Worm (Caenorhabditis elegans): Measurements from ENCODE around the gene H25K10.4.

Gene H25K10.4

DNA sequence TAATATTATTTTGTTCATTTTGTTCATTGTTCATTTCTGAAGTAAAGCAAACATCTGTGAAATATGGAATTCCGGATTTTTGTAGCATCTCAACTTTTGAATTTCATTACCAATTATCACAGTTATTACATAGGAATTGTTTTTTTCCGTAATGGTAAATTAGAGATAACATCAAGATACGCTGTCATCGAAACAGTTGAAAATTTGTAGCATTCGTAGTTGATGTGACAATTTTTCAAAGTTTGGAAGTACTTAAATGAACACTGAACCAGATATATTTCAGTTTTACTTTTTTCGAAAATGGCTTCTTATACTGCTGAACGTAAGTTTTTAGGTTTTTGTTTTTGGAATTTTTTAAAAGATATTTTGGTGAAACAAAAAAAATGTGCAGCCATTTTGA is at the start of gene H25K10.4:
H25K10.4 (plus strand) TSS at position 301 of the 400 bp plus-strand sequence.
- TF ChIP-seq elt-2 (tag; optimal IDR thresholded peaks at IDR 0.05) (no peak), blmp-1 (tag; optimal IDR thresholded peaks at IDR 0.05) (no peak), nhr-76 (tag; optimal IDR thresholded peaks at IDR 0.05) (no peak), dsc-1 (tag; optimal IDR thresholded peaks at IDR 0.05) (no peak), mep-1 (tag; optimal IDR thresholded peaks at IDR 0.05) (no peak), lsy-2 (tag; optimal IDR thresholded peaks at IDR 0.05) (no peak), fkh-10 (GFP tag; optimal IDR thresholded peaks at IDR 0.05) (no peak)

DNA sequence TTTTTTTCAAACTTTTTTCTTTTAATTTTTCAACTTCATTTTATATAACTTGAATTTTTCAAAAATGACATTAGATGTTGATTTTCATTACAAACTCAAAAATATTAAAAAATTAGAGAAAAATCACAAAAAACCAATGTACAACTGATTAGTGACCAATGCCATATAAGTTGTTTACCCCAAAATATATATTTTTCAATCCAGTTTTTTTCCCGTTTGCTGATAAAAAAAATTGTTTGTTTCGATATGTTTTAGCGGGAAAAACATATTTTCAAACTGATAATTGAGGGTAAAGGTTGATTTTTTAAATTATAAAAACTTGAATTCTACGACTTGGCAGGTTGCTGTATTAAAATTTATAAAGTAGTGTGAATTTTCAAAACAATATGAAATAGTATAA is 49.0 kb upstream of the H25K10.4 start:
- peak; percentile 18 for TF ChIP-seq elt-2 (tag; optimal IDR thresholded peaks at IDR 0.05)
- no peak for TF ChIP-seq Y116A8C.19 (tag; optimal IDR thresholded peaks at IDR 0.05; ENCODE audit: borderline replicate concordance)
- no peak for TF ChIP-seq nhr-28 (tag; optimal IDR thresholded peaks at IDR 0.05)
- TF ChIP-seq efl-1 (optimal IDR thresholded peaks at IDR 0.05), result no peak
- TF ChIP-seq efl-1 (GFP tag; optimal IDR thresholded peaks at IDR 0.05 in 1 of 2), result peak in 1 of 2 experiments; percentile 3
- TF ChIP-seq nhr-71 (tag; optimal IDR thresholded peaks at IDR 0.05), result no peak
- TF ChIP-seq zag-1 (tag; optimal IDR thresholded peaks at IDR 0.05), result no peak

DNA sequence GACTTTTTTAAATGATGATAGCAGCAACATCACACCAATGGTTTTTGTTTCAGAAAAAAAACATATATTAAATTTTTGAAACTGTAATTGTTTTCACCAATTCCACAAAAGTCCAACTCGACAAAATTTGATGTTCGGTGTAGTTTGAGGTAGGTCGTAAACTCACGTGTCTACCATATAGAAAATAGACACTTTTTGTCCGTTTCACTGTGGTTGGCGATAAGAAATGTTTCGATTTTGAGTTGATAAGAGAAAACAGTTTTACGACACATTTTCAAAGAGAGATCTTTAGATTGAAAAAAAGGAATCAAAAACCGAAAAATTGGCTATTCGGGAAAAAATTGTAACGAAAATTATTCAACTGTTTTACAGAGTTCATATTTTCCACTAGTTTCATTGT is 47.4 kb upstream of the H25K10.4 start:
- TF ChIP-seq jun-1 (tag; optimal IDR thresholded peaks at IDR 0.05) (no peak), snu-23 (GFP tag; optimal IDR thresholded peaks at IDR 0.05) (no peak), F16B12.6 (tag; optimal IDR thresholded peaks at IDR 0.05) (no peak), alr-1 (tag; optimal IDR thresholded peaks at IDR 0.05; ENCODE audit: borderline replicate concordance) (no peak), dsc-1 (tag; optimal IDR thresholded peaks at IDR 0.05) (no peak), snpc-4 (tag; optimal IDR thresholded peaks at IDR 0.05) (no peak), nhr-85 (tag) (no peak), tlp-1 (tag; optimal IDR thresholded peaks at IDR 0.05) (no peak), mab-9 (GFP tag; IDR thresholded peaks at IDR 0.05) (no peak), isw-1 (GFP tag; IDR thresholded peaks at IDR 0.05) (no peak), ceh-63 (GFP tag; optimal IDR thresholded peaks at IDR 0.05) (no peak), unc-62 (GFP tag; optimal IDR thresholded peaks at IDR 0.05) (no peak), nhr-71 (tag; optimal IDR thresholded peaks at IDR 0.05) (peak; percentile 14), lir-3 (tag; optimal IDR thresholded peaks at IDR 0.05; ENCODE audit: poor library complexity) (no peak), ceh-88 (GFP tag; IDR thresholded peaks at IDR 0.05) (no peak), ceh-82 (tag; optimal IDR thresholded peaks at IDR 0.05) (no peak), irx-1 (tag; optimal IDR thresholded peaks at IDR 0.05) (no peak), mep-1 (tag; optimal IDR thresholded peaks at IDR 0.05) (no peak), nhr-12 (tag; optimal IDR thresholded peaks at IDR 0.05) (no peak), pqm-1 (tag; optimal IDR thresholded peaks at IDR 0.05) (no peak), fos-1 (tag; optimal IDR thresholded peaks at IDR 0.05) (no peak), lin-15B (tag; optimal IDR thresholded peaks at IDR 0.05) (no peak), lin-39 (tag; optimal IDR thresholded peaks at IDR 0.05) (no peak), Y116A8C.19 (tag; optimal IDR thresholded peaks at IDR 0.05; ENCODE audit: borderline replicate concordance) (no peak), C34B4.2 (tag; optimal IDR thresholded peaks at IDR 0.05) (no peak), pax-3 (tag; optimal IDR thresholded peaks at IDR 0.05) (no peak), elt-2 (tag; optimal IDR thresholded peaks at IDR 0.05) (peak; percentile 84), sup-37 (GFP tag; optimal IDR thresholded peaks at IDR 0.05) (no peak), lsy-2 (tag; optimal IDR thresholded peaks at IDR 0.05) (peak in 1 of 2 experiments; percentile 24), ama-1 (optimal IDR thresholded peaks at IDR 0.05) (no peak), mdl-1 (tag; optimal IDR thresholded peaks at IDR 0.05) (peak in 1 of 2 experiments; percentile 65), hpl-2 (GFP tag; optimal IDR thresholded peaks at IDR 0.05) (no peak), fkh-10 (GFP tag; optimal IDR thresholded peaks at IDR 0.05) (no peak), ets-5 (GFP tag; IDR thresholded peaks at IDR 0.05) (no peak), zip-4 (GFP tag; optimal IDR thresholded peaks at IDR 0.05) (no peak), ceh-8 (GFP tag; optimal IDR thresholded peaks at IDR 0.05) (no peak), ces-1 (GFP tag; optimal IDR thresholded peaks at IDR 0.05) (no peak), blmp-1 (tag; optimal IDR thresholded peaks at IDR 0.05) (peak; percentile 72), nhr-20 (tag; optimal IDR thresholded peaks at IDR 0.05) (peak; percentile 67), fkh-4 (tag; optimal IDR thresholded peaks at IDR 0.05; ENCODE audit: borderline replicate concordance) (no peak), lin-35 (GFP tag; optimal IDR thresholded peaks at IDR 0.05) (peak in 1 of 2 experiments; percentile 23), unc-30 (tag; optimal IDR thresholded peaks at IDR 0.05) (no peak), lin-14 (GFP tag; optimal IDR thresholded peaks at IDR 0.05) (peak; percentile 25), unc-130 (tag; optimal IDR thresholded peaks at IDR 0.05) (no peak)
